Fruit fly (Drosophila melanogaster): Measurements from ENCODE around the gene Chrac-14.

The Chrac-14 gene

DNA sequence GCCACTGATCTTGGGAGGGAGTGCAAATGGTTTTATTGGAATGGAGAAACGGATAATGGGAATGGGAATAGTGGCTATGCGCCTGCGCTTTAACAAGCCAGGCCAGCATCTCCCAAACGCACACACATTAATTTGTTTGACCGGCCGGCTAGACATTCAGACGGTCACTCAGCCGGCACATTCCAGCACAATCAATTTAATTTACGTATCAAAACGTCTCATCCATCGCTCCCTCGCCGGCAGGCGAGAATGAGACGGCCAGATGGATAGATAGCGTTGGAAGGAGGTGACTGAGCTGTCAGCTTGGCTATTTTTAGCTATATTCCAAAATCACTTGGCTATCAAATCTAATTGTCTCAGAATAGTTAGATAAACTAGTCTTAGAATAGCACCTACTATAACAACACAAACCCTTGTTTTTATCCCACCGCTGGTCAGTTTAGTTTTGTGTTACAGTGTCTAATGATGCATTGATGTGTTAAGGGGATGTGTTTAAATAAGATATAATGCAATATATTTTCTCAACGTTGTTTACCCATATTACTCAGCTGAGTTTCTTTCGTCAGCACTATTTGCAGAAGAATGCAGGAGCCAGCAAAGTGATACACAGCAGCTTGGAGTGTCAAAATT is 13.6 kb upstream of the Chrac-14 start (continued):
- TF ChIP-seq rgr (GFP tag; optimal IDR thresholded peaks at IDR 0.05) = peak; percentile 23

dm6 chr2L:8424090-8424470 is 13.1 kb upstream of the Chrac-14 start:
- no peak for TF ChIP-seq Hnf4 (GFP tag; optimal IDR thresholded peaks at IDR 0.05)
- peak; percentile 38 for TF ChIP-seq brk (GFP tag; optimal IDR thresholded peaks at IDR 0.05)
- TF ChIP-seq rgr (GFP tag; optimal IDR thresholded peaks at IDR 0.05) = no peak
- no peak for TF ChIP-seq Rel (GFP tag; optimal IDR thresholded peaks at IDR 0.05)
- peak; percentile 8 for TF ChIP-seq Rel (tag; optimal IDR thresholded peaks at IDR 0.05)
- no peak for TF ChIP-seq OdsH (GFP tag; optimal IDR thresholded peaks at IDR 0.05)
- no peak for TF ChIP-seq fru (GFP tag; optimal IDR thresholded peaks at IDR 0.05)
- TF ChIP-seq h (GFP tag; optimal IDR thresholded peaks at IDR 0.05) = peak; percentile 6

dm6 chr2L:8424662-8425208 is 12.5 kb upstream of the Chrac-14 start:
- TF ChIP-seq jim (GFP tag; optimal IDR thresholded peaks at IDR 0.05) (no peak), dl (GFP tag; optimal IDR thresholded peaks at IDR 0.05; ENCODE audit: insufficient read depth in 1 of 2, partially characterized antibody in 2 of 2) (peak in 1 of 2 experiments; percentile 13), usp (GFP tag; optimal IDR thresholded peaks at IDR 0.05) (no peak), Dif (GFP tag; optimal IDR thresholded peaks at IDR 0.05; ENCODE audit: partially characterized antibody) (peak; percentile 22)

- TF ChIP-seq tai (GFP tag; optimal IDR thresholded peaks at IDR 0.05) (peak; percentile 36), jim (GFP tag; optimal IDR thresholded peaks at IDR 0.05) (no peak), Rel (GFP tag; optimal IDR thresholded peaks at IDR 0.05) (no peak), Rel (tag; optimal IDR thresholded peaks at IDR 0.05) (no peak)
Measured at dm6 chr2L:8425212-8425611, 12.0 kb upstream of the Chrac-14 start.

DNA sequence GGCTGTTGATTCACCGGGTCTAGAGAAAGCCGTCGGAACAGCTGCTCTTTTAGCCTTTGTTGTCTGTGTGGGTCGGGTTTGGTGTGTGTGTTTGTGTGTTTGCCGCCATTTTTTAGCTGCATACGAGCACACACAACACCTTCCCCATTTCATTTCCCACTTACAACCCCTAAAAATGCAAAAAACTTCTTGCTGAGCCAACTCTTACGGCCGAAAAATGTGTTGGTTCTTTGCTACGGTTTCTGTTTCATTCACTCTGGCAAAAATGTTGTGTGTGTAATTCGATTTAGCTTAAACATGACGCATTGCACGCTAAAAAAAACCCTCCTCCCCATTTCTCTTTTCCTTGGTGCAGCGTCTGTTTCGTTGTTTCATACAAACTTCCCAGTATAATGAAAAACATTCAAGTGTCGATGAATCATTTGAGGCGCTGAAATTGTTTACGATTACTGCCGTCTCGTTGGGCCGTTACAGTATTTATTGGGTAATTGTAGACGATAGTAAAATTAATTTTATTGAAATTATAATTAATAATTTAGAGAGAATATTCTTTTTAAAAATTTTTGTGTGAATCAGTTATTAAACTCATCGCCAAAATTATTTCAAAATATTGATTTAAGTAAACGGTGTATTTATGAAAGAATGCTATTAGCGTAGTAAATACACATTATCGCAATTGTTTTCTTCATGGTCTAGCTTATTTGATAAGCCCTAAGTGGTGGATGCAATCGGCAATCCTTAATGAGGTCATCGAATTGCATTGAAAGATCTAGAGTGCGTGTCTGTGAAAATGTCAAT is 11.0 kb upstream of the Chrac-14 start:
- TF ChIP-seq fru (GFP tag; optimal IDR thresholded peaks at IDR 0.05) (no peak), Dfd (GFP tag; optimal IDR thresholded peaks at IDR 0.05) (no peak), Myc (optimal IDR thresholded peaks at IDR 0.05) (no peak), h (GFP tag; optimal IDR thresholded peaks at IDR 0.05) (no peak), Rel (GFP tag; optimal IDR thresholded peaks at IDR 0.05) (no peak), Rel (tag; optimal IDR thresholded peaks at IDR 0.05) (no peak), sage (GFP tag; optimal IDR thresholded peaks at IDR 0.05) (peak; percentile 17), rgr (GFP tag; optimal IDR thresholded peaks at IDR 0.05) (no peak), CrebA (GFP tag; optimal IDR thresholded peaks at IDR 0.05; ENCODE audit: borderline replicate concordance) (no peak), Vsx2 (GFP tag; optimal IDR thresholded peaks at IDR 0.05; ENCODE audit: partially characterized antibody) (no peak), sv (GFP tag; optimal IDR thresholded peaks at IDR 0.05) (no peak), Jra (GFP tag; optimal IDR thresholded peaks at IDR 0.05) (peak; percentile 45), pan (optimal IDR thresholded peaks at IDR 0.05) (no peak), dmrt93B (GFP tag; optimal IDR thresholded peaks at IDR 0.05) (no peak), Hnf4 (GFP tag; optimal IDR thresholded peaks at IDR 0.05) (peak; percentile 10), dsf (GFP tag; optimal IDR thresholded peaks at IDR 0.05; ENCODE audit: borderline replicate concordance) (no peak), tai (GFP tag; optimal IDR thresholded peaks at IDR 0.05) (no peak), br (GFP tag; optimal IDR thresholded peaks at IDR 0.05) (no peak), HLH106 (tag; optimal IDR thresholded peaks at IDR 0.05) (no peak), N (GFP tag; optimal IDR thresholded peaks at IDR 0.05) (no peak)

dm6 chr2L:8426801-8427200 is 10.4 kb upstream of the Chrac-14 start:
- TF ChIP-seq sv (GFP tag; optimal IDR thresholded peaks at IDR 0.05) (no peak), Vsx2 (GFP tag; optimal IDR thresholded peaks at IDR 0.05; ENCODE audit: partially characterized antibody) (no peak), br (GFP tag; optimal IDR thresholded peaks at IDR 0.05) (no peak), OdsH (GFP tag; optimal IDR thresholded peaks at IDR 0.05) (no peak), dl (GFP tag; optimal IDR thresholded peaks at IDR 0.05; ENCODE audit: insufficient read depth in 1 of 2, partially characterized antibody in 2 of 2) (no peak), tai (GFP tag; optimal IDR thresholded peaks at IDR 0.05) (no peak), dmrt93B (GFP tag; optimal IDR thresholded peaks at IDR 0.05) (no peak), Hr83 (GFP tag; optimal IDR thresholded peaks at IDR 0.05; ENCODE audit: poor library complexity, severe bottlenecking) (no peak), psq (GFP tag; optimal IDR thresholded peaks at IDR 0.05) (no peak), Hnf4 (GFP tag; optimal IDR thresholded peaks at IDR 0.05) (no peak), HLH106 (tag; optimal IDR thresholded peaks at IDR 0.05) (no peak), pan (optimal IDR thresholded peaks at IDR 0.05) (no peak), Sp1 (GFP tag; optimal IDR thresholded peaks at IDR 0.05) (no peak), Dfd (GFP tag; optimal IDR thresholded peaks at IDR 0.05) (no peak), usp (GFP tag; optimal IDR thresholded peaks at IDR 0.05) (no peak), Dif (GFP tag; optimal IDR thresholded peaks at IDR 0.05; ENCODE audit: partially characterized antibody) (no peak), sage (GFP tag; optimal IDR thresholded peaks at IDR 0.05) (no peak)
